Worm (Caenorhabditis elegans) whole organism, young adult: ENCODE measurements around the gene srg-50.
A peak's percentile ranks its signal among the peaks of the same experiment; 100 is the strongest.

Experiments
- B0019.2 ChIP-seq: fragments of 200-800 bp; sonication (Bioruptor generic); conservative IDR thresholded peaks from 2 replicates; pipeline ENCODE4 v1.3.6; 2022; ENCODE audit warnings: missing genetic modification reagents, missing genetic modification characterization, missing compliant biosample characterization
- C06A6.2 ChIP-seq: fragments of 200-800 bp; sonication (Bioruptor generic); conservative IDR thresholded peaks from 2 replicates; pipeline ENCODE4 v1.3.6; 2022; ENCODE audit warnings: missing genetic modification characterization, missing compliant biosample characterization
- C17E4.6 ChIP-seq: fragments of 200-800 bp; sonication (Bioruptor generic); IDR thresholded peaks from 2 replicates; pipeline ENCODE4 v1.3.6; 2022; ENCODE audit warnings: missing genetic modification reagents, missing genetic modification characterization, missing compliant biosample characterization
- D2030.7 ChIP-seq: fragments of 200-800 bp; sonication (Bioruptor generic); IDR thresholded peaks from 2 replicates; pipeline ENCODE4 v1.3.6; 2022; ENCODE audit warnings: missing genetic modification reagents, missing genetic modification characterization, missing compliant biosample characterization
- F10E7.11 ChIP-seq: sonication (generic microtip); optimal IDR thresholded peaks from 2 replicates; lab custom pipeline; 2017; ENCODE audit warnings: mild to moderate bottlenecking, missing genetic modification characterization, moderate library complexity, missing compliant biosample characterization
- F23B12.7 ChIP-seq: sonication (generic microtip); optimal IDR thresholded peaks from 2 replicates; lab custom pipeline; 2017; ENCODE audit warnings: missing genetic modification characterization, mild to moderate bottlenecking, missing compliant biosample characterization, antibody characterized with exemption, moderate library complexity; ENCODE audit not compliant: insufficient read depth
- F37B4.10 ChIP-seq: fragments of 200-800 bp; sonication (Bioruptor generic); IDR thresholded peaks from 2 replicates; pipeline ENCODE4 v1.3.6; 2022; ENCODE audit warnings: missing genetic modification characterization, missing compliant biosample characterization
- F52B5.7 ChIP-seq: sonication (generic microtip); optimal IDR thresholded peaks from 2 replicates; lab custom pipeline; 2016; ENCODE audit warnings: mild to moderate bottlenecking, missing genetic modification characterization, missing compliant biosample characterization
- F55B11.4 ChIP-seq: sonication (generic microtip); optimal IDR thresholded peaks from 2 replicates; lab custom pipeline; 2016; ENCODE audit warnings: missing compliant biosample characterization, missing genetic modification characterization, borderline replicate concordance; ENCODE audit not compliant: insufficient read depth
- F57C9.4 ChIP-seq: sonication (generic microtip); optimal IDR thresholded peaks from 2 replicates; lab custom pipeline; 2017; ENCODE audit warnings: mild to moderate bottlenecking, missing genetic modification characterization, missing compliant biosample characterization
- K11D2.4 ChIP-seq: fragments of 200-800 bp; sonication (Bioruptor generic); IDR thresholded peaks from 2 replicates; pipeline ENCODE4 v1.3.6; 2022; ENCODE audit warnings: missing genetic modification reagents, missing genetic modification characterization, missing compliant biosample characterization
- K12H6.12 ChIP-seq: fragments of 200-800 bp; sonication (Bioruptor generic); optimal IDR thresholded peaks from 2 replicates; lab custom pipeline; 2018; ENCODE audit warnings: mild to moderate bottlenecking, missing genetic modification characterization, missing compliant biosample characterization
- Y56A3A.18 ChIP-seq: fragments of 200-800 bp; sonication (Bioruptor generic); IDR thresholded peaks from 2 replicates; pipeline ENCODE4 v1.3.6; 2022; ENCODE audit warnings: missing genetic modification reagents, missing genetic modification characterization, missing compliant biosample characterization
- Y79H2A.3 ChIP-seq: fragments of 200-800 bp; sonication (Bioruptor generic); conservative IDR thresholded peaks from 2 replicates; pipeline ENCODE4 v1.3.6; 2022; ENCODE audit warnings: missing genetic modification reagents, missing genetic modification characterization, missing compliant biosample characterization
- akir-1 ChIP-seq: fragments of 200-800 bp; sonication (Bioruptor generic); optimal IDR thresholded peaks from 2 replicates; lab custom pipeline; 2018; ENCODE audit warnings: mild to moderate bottlenecking, missing genetic modification characterization, moderate library complexity, missing compliant biosample characterization
- ama-1 ChIP-seq, 3 experiments: fragments of 150-350 bp in 1 of 3; sonication (generic microtip) in 2 of 3; optimal IDR thresholded peaks; 2 replicates each; lab custom pipeline; 2014 to 2018; ENCODE audit warnings: missing biosample characterization in 2 of 3, missing genetic modification characterization in 2 of 3, missing genetic modification reagents in 2 of 3
- aptf-3 ChIP-seq: fragments of 200-800 bp; sonication (Bioruptor generic); IDR thresholded peaks from 2 replicates; pipeline ENCODE4 v1.3.6; 2022; ENCODE audit warnings: missing genetic modification characterization, missing compliant biosample characterization
- attf-5 ChIP-seq: fragments of 200-800 bp; sonication (Bioruptor generic); optimal IDR thresholded peaks from 2 replicates; lab custom pipeline; 2018; ENCODE audit warnings: mild to moderate bottlenecking, missing genetic modification characterization, missing compliant biosample characterization
- attf-6 ChIP-seq: fragments of 200-800 bp; sonication (Bioruptor generic); IDR thresholded peaks from 2 replicates; pipeline ENCODE4 v1.3.6; 2022; ENCODE audit warnings: missing genetic modification reagents, missing genetic modification characterization, missing compliant biosample characterization
- cebp-2 ChIP-seq: fragments of 200-800 bp; sonication (Bioruptor generic); IDR thresholded peaks from 2 replicates; pipeline ENCODE4 v1.3.6; 2022; ENCODE audit warnings: missing genetic modification characterization, missing compliant biosample characterization
- ceh-100 ChIP-seq: fragments of 200-800 bp; sonication (Bioruptor generic); IDR thresholded peaks from 2 replicates; pipeline ENCODE4 v1.3.6; 2022; ENCODE audit warnings: missing genetic modification reagents, missing genetic modification characterization, missing compliant biosample characterization
- ceh-27 ChIP-seq: fragments of 200-800 bp; sonication (Bioruptor generic); optimal IDR thresholded peaks from 2 replicates; lab custom pipeline; 2018; ENCODE audit warnings: mild to moderate bottlenecking, missing genetic modification characterization, moderate library complexity, missing compliant biosample characterization
- ceh-40 ChIP-seq: fragments of 200-800 bp; sonication (Bioruptor generic); IDR thresholded peaks from 2 replicates; pipeline ENCODE4 v1.3.6; 2022; ENCODE audit warnings: missing genetic modification characterization, missing compliant biosample characterization
- ceh-58 ChIP-seq: fragments of 200-800 bp; sonication (Bioruptor generic); IDR thresholded peaks from 2 replicates; pipeline ENCODE4 v1.3.6; 2022; ENCODE audit warnings: missing genetic modification characterization, missing compliant biosample characterization
- dox-1 ChIP-seq: fragments of 200-800 bp; sonication (Bioruptor generic); IDR thresholded peaks from 2 replicates; pipeline ENCODE4 v1.3.6; 2022; ENCODE audit warnings: missing genetic modification reagents, missing genetic modification characterization, missing compliant biosample characterization
- dpff-1 ChIP-seq: sonication (generic microtip); optimal IDR thresholded peaks from 2 replicates; lab custom pipeline; 2017; ENCODE audit warnings: mild to moderate bottlenecking, missing genetic modification characterization, missing compliant biosample characterization
- egl-18 ChIP-seq: fragments of 200-800 bp; sonication (Bioruptor generic); IDR thresholded peaks from 2 replicates; pipeline ENCODE4 v1.3.6; 2022; ENCODE audit warnings: missing genetic modification reagents, missing genetic modification characterization, missing compliant biosample characterization
- egl-44 ChIP-seq: fragments of 200-800 bp; sonication (Bioruptor generic); IDR thresholded peaks from 2 replicates; pipeline ENCODE4 v1.3.6; 2022; ENCODE audit warnings: missing genetic modification reagents, missing genetic modification characterization, missing compliant biosample characterization
- him-1 ChIP-seq: sonication (generic microtip); optimal IDR thresholded peaks from 2 replicates; lab custom pipeline; 2016; ENCODE audit warnings: missing genotype, missing genetic modification reagents, missing genetic modification characterization, missing compliant biosample characterization
- hlh-12 ChIP-seq: sonication (generic microtip); optimal IDR thresholded peaks from 2 replicates; lab custom pipeline; 2016; ENCODE audit warnings: missing genetic modification characterization, missing compliant biosample characterization
- hmg-1.2 ChIP-seq: fragments of 200-800 bp; sonication (Bioruptor generic); IDR thresholded peaks from 2 replicates; pipeline ENCODE4 v1.3.6; 2022; ENCODE audit warnings: missing genetic modification reagents, missing genetic modification characterization, missing compliant biosample characterization
- hsf-1 ChIP-seq: fragments of 200-800 bp; sonication (Bioruptor generic); IDR thresholded peaks from 2 replicates; pipeline ENCODE4 v1.3.6; 2022; ENCODE audit warnings: missing genetic modification reagents, missing genetic modification characterization, missing compliant biosample characterization
- let-526 ChIP-seq: fragments of 200-800 bp; sonication (Bioruptor generic); IDR thresholded peaks from 2 replicates; pipeline ENCODE4 v1.3.6; 2022; ENCODE audit warnings: missing genetic modification reagents, missing genetic modification characterization, missing compliant biosample characterization
- lin-54 ChIP-seq: fragments of 200-800 bp; sonication (Bioruptor generic); optimal IDR thresholded peaks from 2 replicates; lab custom pipeline; 2018; ENCODE audit warnings: mild to moderate bottlenecking, missing genetic modification characterization, missing compliant biosample characterization
- lir-1 ChIP-seq: fragments of 200-800 bp; sonication (Bioruptor generic); conservative IDR thresholded peaks from 2 replicates; pipeline ENCODE4 v1.3.6; 2022; ENCODE audit warnings: missing genetic modification reagents, missing genetic modification characterization, missing compliant biosample characterization
- lsl-1 ChIP-seq: fragments of 200-800 bp; sonication (Bioruptor generic); optimal IDR thresholded peaks from 2 replicates; lab custom pipeline; 2018; ENCODE audit warnings: mild to moderate bottlenecking, missing genetic modification characterization, moderate library complexity, missing compliant biosample characterization
- madf-3 ChIP-seq: fragments of 200-800 bp; sonication (Bioruptor generic); IDR thresholded peaks from 2 replicates; pipeline ENCODE4 v1.3.6; 2022; ENCODE audit warnings: missing genetic modification reagents, missing genetic modification characterization, missing compliant biosample characterization
- mes-4 ChIP-seq: sonication (generic microtip); optimal IDR thresholded peaks from 2 replicates; lab custom pipeline; 2016; ENCODE audit warnings: missing genotype, missing genetic modification characterization, missing compliant biosample characterization
- nhr-120 ChIP-seq: fragments of 200-800 bp; sonication (Bioruptor generic); IDR thresholded peaks from 2 replicates; pipeline ENCODE4 v1.3.6; 2022; ENCODE audit warnings: missing genetic modification characterization, missing compliant biosample characterization
- pha-4 ChIP-seq: fragments of 150-350 bp; sonication (generic microtip); optimal IDR thresholded peaks from 2 replicates; lab custom pipeline; 2014; ENCODE audit warnings: missing biosample characterization, missing genetic modification reagents, missing genetic modification characterization
- sdz-38 ChIP-seq: sonication (generic microtip); optimal IDR thresholded peaks from 2 replicates; lab custom pipeline; 2016; ENCODE audit warnings: missing genotype, missing genetic modification characterization, missing compliant biosample characterization
- snpc-1.1 ChIP-seq: sonication (generic microtip); optimal IDR thresholded peaks from 2 replicates; lab custom pipeline; 2017; ENCODE audit warnings: missing genetic modification characterization, mild to moderate bottlenecking, missing compliant biosample characterization, antibody characterized with exemption, moderate library complexity, missing genotype, missing genetic modification reagents; ENCODE audit not compliant: insufficient read depth
- snpc-1.3 ChIP-seq: sonication (generic microtip); optimal IDR thresholded peaks from 2 replicates; lab custom pipeline; 2017; ENCODE audit warnings: missing genetic modification characterization, mild to moderate bottlenecking, missing compliant biosample characterization, antibody characterized with exemption, moderate library complexity, missing genotype, missing genetic modification reagents; ENCODE audit not compliant: insufficient read depth
- somi-1 ChIP-seq: fragments of 200-800 bp; sonication (Bioruptor generic); optimal IDR thresholded peaks from 2 replicates; lab custom pipeline; 2018; ENCODE audit warnings: mild to moderate bottlenecking, missing genetic modification characterization, missing compliant biosample characterization
- sptf-2 ChIP-seq: fragments of 200-800 bp; sonication (Bioruptor generic); optimal IDR thresholded peaks from 2 replicates; lab custom pipeline; 2018; ENCODE audit warnings: mild to moderate bottlenecking, missing genetic modification characterization, missing compliant biosample characterization
- ztf-25 ChIP-seq: fragments of 200-800 bp; sonication (Bioruptor generic); IDR thresholded peaks from 2 replicates; pipeline ENCODE4 v1.3.6; 2022; ENCODE audit warnings: missing genetic modification reagents, missing genetic modification characterization, missing compliant biosample characterization
- ztf-26 ChIP-seq: sonication (generic microtip); optimal IDR thresholded peaks from 2 replicates; lab custom pipeline; 2017; ENCODE audit warnings: missing genetic modification characterization, missing compliant biosample characterization

Gene srg-50

DNA sequence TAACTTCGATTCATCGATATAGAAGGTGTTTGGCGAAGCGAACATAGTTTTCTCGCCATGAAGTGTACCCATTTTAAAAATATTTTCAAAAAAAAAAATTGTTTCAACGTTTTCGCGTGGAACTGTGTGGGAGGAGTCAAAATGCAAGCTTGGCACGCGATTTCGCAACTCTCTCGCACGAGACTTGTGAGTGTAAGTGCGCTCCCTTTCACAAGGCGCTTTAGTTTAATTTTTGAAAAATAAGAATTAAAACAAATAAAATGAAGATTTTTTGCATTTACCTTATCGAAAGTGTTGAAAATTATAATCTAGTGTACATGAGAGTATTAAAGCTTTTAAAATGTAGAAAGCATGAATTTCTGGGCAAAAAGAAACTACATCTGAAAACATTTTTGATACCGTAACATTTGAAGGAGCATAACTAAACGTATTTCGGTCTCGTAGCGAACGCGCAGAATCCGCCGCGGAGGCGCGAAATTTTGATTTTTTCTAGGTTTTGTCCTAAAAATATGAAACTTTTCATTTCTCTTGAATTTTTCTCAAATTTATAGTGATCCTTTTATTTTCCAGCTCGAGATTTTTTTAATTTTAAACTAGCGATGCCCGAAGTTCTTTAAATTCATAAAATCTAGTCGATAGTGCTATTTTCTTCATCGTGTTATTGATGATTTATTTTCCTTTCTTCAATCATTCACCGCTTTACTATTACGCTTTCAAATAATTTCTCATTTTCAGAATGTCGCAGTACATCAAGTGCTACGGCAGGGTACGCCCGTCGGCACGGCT lies 35.3 kb downstream of the srg-50 start, which contains the start of the genes cogc-2 and klp-18 (continued):
- TF ChIP-seq ztf-26 (tag; lab: Kevin White, UChicago) (no peak), C06A6.2 (GFP tag; lab: Robert Waterston, UW) (0 out of 2 replicates have a peak, but pooled peaks have one; percentile 47), ceh-40 (GFP tag; lab: Robert Waterston, UW) (no peak), lin-54 (peak; percentile 85), sdz-38 (tag; lab: Kevin White, UChicago) (no peak), ceh-100 (GFP tag; lab: Robert Waterston, UW) (peak; percentile 62), pha-4 (peak; percentile 67), ztf-25 (GFP tag; lab: Robert Waterston, UW) (0 out of 2 replicates have a peak, but pooled peaks have one; percentile 23), nhr-120 (GFP tag; lab: Robert Waterston, UW) (no peak), cebp-2 (GFP tag; lab: Robert Waterston, UW) (no peak), Y79H2A.3 (GFP tag; lab: Robert Waterston, UW) (0 out of 2 replicates have a peak, but pooled peaks have one; percentile 26), egl-44 (no peak), hmg-1.2 (GFP tag; lab: Robert Waterston, UW) (peak; percentile 52), dox-1 (GFP tag; lab: Robert Waterston, UW) (peak; percentile 90), akir-1 (GFP tag; lab: Kevin White, UChicago) (no peak), hsf-1 (GFP tag; lab: Robert Waterston, UW) (peak; percentile 89), F23B12.7 (tag; lab: Kevin White, UChicago) (peak; percentile 72), egl-18 (GFP tag; lab: Robert Waterston, UW) (no peak), attf-5 (GFP tag; lab: Kevin White, UChicago) (peak; percentile 84), dpff-1 (tag; lab: Kevin White, UChicago) (no peak), sptf-2 (no peak), mes-4 (no peak), lsl-1 (GFP tag; lab: Kevin White, UChicago) (peak; percentile 99), F52B5.7 (tag; lab: Kevin White, UChicago) (no peak), snpc-1.3 (tag; lab: Kevin White, UChicago) (peak; percentile 45), ceh-58 (GFP tag; lab: Robert Waterston, UW) (no peak), D2030.7 (peak; percentile 98), F55B11.4 (tag; lab: Kevin White, UChicago) (no peak), lir-1 (GFP tag; lab: Robert Waterston, UW) (peak; percentile 75), madf-3 (GFP tag; lab: Robert Waterston, UW) (peak; percentile 94), him-1 (tag; lab: Kevin White, UChicago) (peak; percentile 64), ama-1 (optimal IDR thresholded peaks at IDR 0.05; lab: Kevin White, UChicago) (no peak), ama-1 (GFP tag; optimal IDR thresholded peaks at IDR 0.05; lab: Kevin White, UChicago) (no peak), ceh-27 (peak; percentile 52), somi-1 (GFP tag; lab: Kevin White, UChicago) (no peak), C17E4.6 (GFP tag; lab: Robert Waterston, UW) (peak; percentile 68), F57C9.4 (tag; lab: Kevin White, UChicago) (no peak), aptf-3 (GFP tag; lab: Robert Waterston, UW) (no peak), snpc-1.1 (tag; lab: Kevin White, UChicago) (peak; percentile 22), K11D2.4 (GFP tag; lab: Robert Waterston, UW) (peak; percentile 49; the same call in 1 of the 2 replicates), B0019.2 (peak; percentile 86), F37B4.10 (GFP tag; lab: Robert Waterston, UW) (no peak), hlh-12 (tag; lab: Kevin White, UChicago) (no peak), let-526 (no peak), K12H6.12 (tag; lab: Kevin White, UChicago) (peak; percentile 20), attf-6 (peak; percentile 87), F10E7.11 (tag; lab: Kevin White, UChicago) (no peak), Y56A3A.18 (GFP tag; lab: Robert Waterston, UW) (no peak)
